Worm (Caenorhabditis elegans) whole organism, L4 larva: ENCODE data around the gene R07E3.7.
A peak's percentile ranks its signal among the peaks of the same experiment; 100 is the strongest.

Experiments used
- F10B5.3 ChIP-seq: sonication (generic microtip); optimal IDR thresholded peaks from 2 replicates; lab custom pipeline; 2016; ENCODE audit warnings: mild to moderate bottlenecking, missing genetic modification characterization, missing compliant biosample characterization
- F37D6.2 ChIP-seq: sonication (generic microtip); optimal IDR thresholded peaks from 2 replicates; lab custom pipeline; 2016; ENCODE audit warnings: mild to moderate bottlenecking, missing genetic modification characterization, missing compliant biosample characterization
- F44E2.7 ChIP-seq: fragments of 200-800 bp; sonication (Bioruptor generic); IDR thresholded peaks from 2 replicates; pipeline ENCODE4 v2.1.2; 2022; ENCODE audit warnings: missing genetic modification characterization, missing compliant biosample characterization
- T20F7.1 ChIP-seq: fragments of 200-800 bp; sonication (Bioruptor generic); optimal IDR thresholded peaks from 2 replicates; lab custom pipeline; 2018; ENCODE audit warnings: mild to moderate bottlenecking, missing genetic modification characterization, missing compliant biosample characterization
- Y75B8A.6 ChIP-seq: fragments of 200-800 bp; sonication (Bioruptor generic); IDR thresholded peaks from 2 replicates; pipeline ENCODE4 v1.3.6; 2022; ENCODE audit warnings: missing genetic modification reagents, missing genetic modification characterization, missing compliant biosample characterization
- aha-1 ChIP-seq: fragments of 150-350 bp; peaks from one replicate; lab custom pipeline; 2014; ENCODE audit warnings: missing biosample characterization, missing genetic modification characterization
- arid-1 ChIP-seq: fragments of 200-800 bp; sonication (Bioruptor generic); conservative IDR thresholded peaks from 2 replicates; pipeline ENCODE4 v1.3.6; 2022; ENCODE audit warnings: missing genetic modification reagents, missing genetic modification characterization, missing compliant biosample characterization
- ceh-20 ChIP-seq: fragments of 200-800 bp; sonication (Bioruptor generic); IDR thresholded peaks from 2 replicates; pipeline ENCODE4 v1.3.6; 2022; ENCODE audit warnings: missing genetic modification reagents, missing genetic modification characterization, missing compliant biosample characterization
- ceh-32 ChIP-seq: sonication (generic microtip); optimal IDR thresholded peaks from 2 replicates; lab custom pipeline; 2016; ENCODE audit warnings: mild to moderate bottlenecking, missing genetic modification characterization, missing compliant biosample characterization; ENCODE audit not compliant: poor library complexity
- cey-2 ChIP-seq: sonication (generic microtip); optimal IDR thresholded peaks from 3 replicates; lab custom pipeline; 2017; ENCODE audit warnings: missing genetic modification characterization, mild to moderate bottlenecking, missing compliant biosample characterization, antibody characterized with exemption, borderline replicate concordance; ENCODE audit not compliant: insufficient read depth
- daf-12 ChIP-seq: fragments of 150-350 bp; optimal IDR thresholded peaks from 2 replicates; lab custom pipeline; 2014; ENCODE audit warnings: missing biosample characterization, missing genetic modification reagents, missing genetic modification characterization
- daf-16 ChIP-seq, 3 experiments: sonication (generic microtip); optimal IDR thresholded peaks; 2 replicates each; lab custom pipeline; 2016 to 2017; ENCODE audit warnings: missing genetic modification characterization in 3 of 3, missing genetic modification reagents in 3 of 3, mild to moderate bottlenecking in 2 of 3, missing compliant biosample characterization in 2 of 3, missing biosample characterization in 1 of 3, moderate library complexity in 1 of 3
- daf-19 ChIP-seq: fragments of 200-800 bp; sonication (Bioruptor generic); conservative IDR thresholded peaks from 2 replicates; pipeline ENCODE4 v1.3.6; 2022; ENCODE audit warnings: missing genetic modification characterization, missing compliant biosample characterization
- dmd-6 ChIP-seq: fragments of 200-800 bp; sonication (Bioruptor generic); IDR thresholded peaks from 2 replicates; pipeline ENCODE4 v1.3.6; 2022; ENCODE audit warnings: missing genetic modification reagents, missing genetic modification characterization, missing compliant biosample characterization
- dve-1 ChIP-seq: sonication (generic microtip); optimal IDR thresholded peaks from 2 replicates; lab custom pipeline; 2017; ENCODE audit warnings: antibody characterized with exemption, mild to moderate bottlenecking, missing genetic modification characterization, missing compliant biosample characterization; ENCODE audit not compliant: insufficient read depth
- egl-43 ChIP-seq: fragments of 200-800 bp; sonication (Bioruptor generic); IDR thresholded peaks from 2 replicates; pipeline ENCODE4 v1.3.6; 2022; ENCODE audit warnings: missing genetic modification reagents, missing genetic modification characterization, missing compliant biosample characterization
- fos-1 ChIP-seq: fragments of 150-350 bp; optimal IDR thresholded peaks from 2 replicates; lab custom pipeline; 2014; ENCODE audit warnings: missing biosample characterization, missing genetic modification characterization
- gei-8 ChIP-seq: fragments of 200-800 bp; sonication (Bioruptor generic); optimal IDR thresholded peaks from 2 replicates; lab custom pipeline; 2018; ENCODE audit warnings: mild to moderate bottlenecking, missing genetic modification characterization, missing compliant biosample characterization
- hlh-30 ChIP-seq: sonication (generic microtip); optimal IDR thresholded peaks from 2 replicates; lab custom pipeline; 2017; ENCODE audit warnings: antibody characterized with exemption, mild to moderate bottlenecking, missing genetic modification characterization, missing compliant biosample characterization; ENCODE audit not compliant: insufficient read depth
- lin-39 ChIP-seq: fragments of 150-350 bp; optimal IDR thresholded peaks from 2 replicates; lab custom pipeline; 2014; ENCODE audit warnings: missing biosample characterization, missing genetic modification reagents, missing genetic modification characterization
- mdt-29 ChIP-seq: fragments of 200-800 bp; sonication (Bioruptor generic); IDR thresholded peaks from 2 replicates; pipeline ENCODE4 v1.3.6; 2022; ENCODE audit warnings: missing genetic modification reagents, missing genetic modification characterization, missing compliant biosample characterization
- mep-1 ChIP-seq: fragments of 150-350 bp; sonication (generic microtip); optimal IDR thresholded peaks from 3 replicates; lab custom pipeline; 2014; ENCODE audit warnings: missing biosample characterization, missing genetic modification characterization
- nhr-102 ChIP-seq: sonication (generic microtip); optimal IDR thresholded peaks from 2 replicates; lab custom pipeline; 2016; ENCODE audit warnings: mild to moderate bottlenecking, missing genetic modification characterization, moderate library complexity, missing compliant biosample characterization
- nhr-237 ChIP-seq: sonication (generic microtip); optimal IDR thresholded peaks from 2 replicates; lab custom pipeline; 2017; ENCODE audit warnings: missing biosample characterization, missing genetic modification characterization
- nhr-25 ChIP-seq: sonication (generic microtip); optimal IDR thresholded peaks from 2 replicates; lab custom pipeline; 2017; ENCODE audit warnings: missing genetic modification characterization, mild to moderate bottlenecking, missing compliant biosample characterization, antibody characterized with exemption, moderate library complexity, borderline replicate concordance; ENCODE audit not compliant: insufficient read depth
- nhr-28 ChIP-seq: fragments of 150-350 bp; optimal IDR thresholded peaks from 2 replicates; lab custom pipeline; 2014; ENCODE audit warnings: missing biosample characterization, missing genetic modification characterization
- nhr-42 ChIP-seq: fragments of 200-800 bp; sonication (Bioruptor generic); IDR thresholded peaks from 2 replicates; pipeline ENCODE4 v1.3.6; 2022; ENCODE audit warnings: missing genetic modification characterization, missing compliant biosample characterization
- nhr-48 ChIP-seq: sonication (generic microtip); optimal IDR thresholded peaks from 2 replicates; lab custom pipeline; 2016; ENCODE audit warnings: mild to moderate bottlenecking, missing genetic modification characterization, missing compliant biosample characterization
- nhr-76 ChIP-seq: fragments of 150-350 bp; optimal IDR thresholded peaks from 2 replicates; lab custom pipeline; 2014; ENCODE audit warnings: missing biosample characterization, missing genetic modification characterization
- php-3 ChIP-seq: fragments of 200-800 bp; sonication (Bioruptor generic); IDR thresholded peaks from 2 replicates; pipeline ENCODE4 v1.3.6; 2022; ENCODE audit warnings: missing genetic modification reagents, missing genetic modification characterization, missing compliant biosample characterization
- pqm-1 ChIP-seq: sonication (generic microtip); optimal IDR thresholded peaks from 2 replicates; lab custom pipeline; 2017; ENCODE audit warnings: missing biosample characterization, missing genetic modification characterization
- snpc-4 ChIP-seq: fragments of 150-350 bp; optimal IDR thresholded peaks from 2 replicates; lab custom pipeline; 2014; ENCODE audit warnings: missing biosample characterization, missing genetic modification characterization
- spr-1 ChIP-seq: sonication (generic microtip); optimal IDR thresholded peaks from 2 replicates; lab custom pipeline; 2016; ENCODE audit warnings: mild to moderate bottlenecking, missing genetic modification characterization, missing compliant biosample characterization
- tag-97 ChIP-seq: fragments of 200-800 bp; sonication (Bioruptor generic); IDR thresholded peaks from 2 replicates; pipeline ENCODE4 v1.3.6; 2022; ENCODE audit warnings: missing genetic modification characterization, missing compliant biosample characterization
- tra-1 ChIP-seq: fragments of 200-800 bp; sonication (Bioruptor generic); IDR thresholded peaks from 2 replicates; pipeline ENCODE4 v1.3.6; 2022; ENCODE audit warnings: missing genetic modification reagents, missing genetic modification characterization, missing compliant biosample characterization
- unc-62 ChIP-seq, 3 experiments: fragments of 150-350 bp in 1 of 3; sonication (generic microtip); optimal IDR thresholded peaks in 2 of 3; peaks in 1 of 3; 1 replicate in 1 of 3; 2 replicates in 2 of 3; lab custom pipeline; 2014 to 2017; ENCODE audit warnings: missing biosample characterization in 3 of 3, missing genetic modification characterization in 3 of 3, missing genetic modification reagents in 3 of 3, missing genotype in 1 of 3
- vab-7 ChIP-seq: fragments of 200-800 bp; sonication (Bioruptor generic); IDR thresholded peaks from 2 replicates; pipeline ENCODE4 v1.3.6; 2022; ENCODE audit warnings: missing genetic modification reagents, missing genetic modification characterization, missing compliant biosample characterization
- zfp-2 ChIP-seq: sonication (generic microtip); optimal IDR thresholded peaks from 2 replicates; lab custom pipeline; 2016; ENCODE audit warnings: mild to moderate bottlenecking, missing genetic modification characterization, missing compliant biosample characterization
- zfp-3 ChIP-seq: fragments of 200-800 bp; sonication (Bioruptor generic); conservative IDR thresholded peaks from 2 replicates; pipeline ENCODE4 v1.3.6; 2022; ENCODE audit warnings: missing genetic modification reagents, missing genetic modification characterization, missing compliant biosample characterization
- ztf-7 ChIP-seq: fragments of 150-350 bp; optimal IDR thresholded peaks from 2 replicates; lab custom pipeline; 2014; ENCODE audit warnings: missing biosample characterization, missing genetic modification characterization

The R07E3.7 gene

DNA sequence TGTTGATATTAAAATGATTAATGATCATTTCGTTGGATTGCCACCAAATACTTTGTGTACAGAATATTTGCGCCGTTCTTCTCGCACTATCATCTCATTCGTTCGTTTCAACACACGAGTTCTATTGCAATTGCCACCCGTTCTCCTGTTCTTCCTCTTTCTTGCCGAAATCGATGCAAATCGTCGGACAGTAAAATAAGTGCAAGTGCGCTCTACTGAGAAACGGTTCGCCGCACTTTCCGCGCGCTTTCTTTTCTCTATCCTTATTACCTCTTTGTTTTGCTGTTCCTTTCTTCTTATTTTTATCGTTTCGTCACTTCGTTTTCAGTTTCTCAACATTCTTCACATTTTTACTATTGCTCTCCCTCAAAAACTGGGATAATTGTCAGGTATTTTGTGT is 35.6 kb upstream of the R07E3.7 start (continued):
- TF ChIP-seq aha-1 (tag; lab: Kevin White, UChicago) (peak; percentile 17), mdt-29 (GFP tag; lab: Robert Waterston, UW) (no peak), arid-1 (GFP tag; lab: Robert Waterston, UW) (no peak), php-3 (GFP tag; lab: Robert Waterston, UW) (no peak), ceh-20 (no peak), egl-43 (GFP tag; lab: Robert Waterston, UW) (no peak), ceh-32 (tag; lab: Kevin White, UChicago) (no peak)

ce11 chrX:10386408-10386807 is 30.9 kb upstream of the R07E3.7 start, which contains the start of gene dyf-6:
Gene dyf-6, minus strand, starts transcription at chrX:10386508.
- TF ChIP-seq aha-1 (tag; lab: Kevin White, UChicago) = peak; percentile 86
- no peak for TF ChIP-seq nhr-25 (tag; lab: Kevin White, UChicago)

DNA sequence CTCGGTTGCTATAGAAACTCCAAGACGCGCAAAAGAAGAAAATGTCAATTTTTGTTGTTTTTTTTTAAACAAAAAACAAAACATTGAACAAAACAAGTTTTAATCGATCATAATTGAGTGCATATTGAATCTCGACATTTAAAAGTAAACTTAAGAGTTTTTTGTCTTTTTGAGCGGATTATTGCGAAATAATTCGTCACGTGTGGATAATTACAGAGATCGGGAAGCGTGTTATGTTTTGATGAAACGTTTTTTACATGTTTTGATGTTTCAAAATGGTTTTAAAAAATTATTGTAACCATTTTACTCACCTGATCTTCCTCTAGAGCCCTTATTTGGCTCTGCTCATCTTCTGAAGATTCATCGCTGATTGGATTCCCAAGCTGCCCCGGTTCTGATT is 30.5 kb upstream of the R07E3.7 start:
- no peak for TF ChIP-seq mep-1 (tag; lab: Kevin White, UChicago)
- TF ChIP-seq F44E2.7 (GFP tag; lab: Robert Waterston, UW) = no peak
- no peak for TF ChIP-seq snpc-4 (tag; lab: Kevin White, UChicago)
- TF ChIP-seq php-3 (GFP tag; lab: Robert Waterston, UW) = no peak
- TF ChIP-seq nhr-42 (GFP tag; lab: Robert Waterston, UW) = no peak
- TF ChIP-seq ztf-7 (tag; lab: Kevin White, UChicago) = no peak
- no peak for TF ChIP-seq cey-2 (tag; lab: Kevin White, UChicago)

ce11 chrX:10379678-10380077 is 24.1 kb upstream of the R07E3.7 start, which contains the start of gene rme-4:
Gene rme-4, minus strand, starts transcription at chrX:10379845.
- no peak for TF ChIP-seq daf-16 (GFP tag; optimal IDR thresholded peaks at IDR 0.05; lab: Kevin White, UChicago)
- TF ChIP-seq daf-16 (tag; optimal IDR thresholded peaks at IDR 0.05; lab: Kevin White, UChicago) = peak; percentile 65
- no peak for TF ChIP-seq nhr-237 (tag; lab: Kevin White, UChicago)
- TF ChIP-seq nhr-28 (tag; lab: Kevin White, UChicago) = peak; percentile 58
- TF ChIP-seq dmd-6 = peak; percentile 62; the same call in 1 of the 2 replicates
- peak in 1 of 2 experiments; percentile 22 for TF ChIP-seq unc-62 (GFP tag; optimal IDR thresholded peaks at IDR 0.05 in 1 of 2; lab: Kevin White, UChicago)
- no peak for TF ChIP-seq unc-62 (tag; optimal IDR thresholded peaks at IDR 0.05; lab: Kevin White, UChicago)
- TF ChIP-seq tag-97 (GFP tag; lab: Robert Waterston, UW) = no peak
- peak; percentile 9 for TF ChIP-seq T20F7.1 (GFP tag; lab: Kevin White, UChicago)
- peak; percentile 54; the same call in 1 of the 2 replicates for TF ChIP-seq ceh-20
- TF ChIP-seq pqm-1 (tag; lab: Kevin White, UChicago) = peak; percentile 55
- TF ChIP-seq dve-1 (tag; lab: Kevin White, UChicago) = peak; percentile 37
- no peak for TF ChIP-seq daf-19 (GFP tag; lab: Robert Waterston, UW)

DNA sequence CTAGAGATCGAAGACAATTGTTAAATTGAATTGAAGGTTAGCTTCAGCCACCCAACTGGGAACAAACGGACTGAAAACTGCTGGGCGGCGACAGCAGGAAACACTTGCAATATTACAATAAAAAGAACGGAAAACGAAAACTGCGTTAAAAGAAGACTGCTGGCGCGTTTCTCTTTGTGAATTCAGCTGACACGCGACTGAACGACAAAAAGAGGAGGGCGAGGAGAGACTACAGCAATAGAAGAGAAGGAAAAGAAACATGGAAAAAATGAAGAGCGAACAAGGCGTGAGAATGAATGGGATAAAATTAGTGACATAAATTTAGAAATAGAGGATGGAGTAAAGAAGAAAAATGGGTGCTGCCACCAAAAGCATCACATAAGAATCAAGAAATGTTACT is 22.1 kb upstream of the R07E3.7 start:
- TF ChIP-seq nhr-237 (tag; lab: Kevin White, UChicago) (no peak), hlh-30 (tag; lab: Kevin White, UChicago) (peak; percentile 98), tra-1 (GFP tag; lab: Robert Waterston, UW) (0 out of 2 replicates have a peak, but pooled peaks have one; percentile 47), tag-97 (GFP tag; lab: Robert Waterston, UW) (no peak), spr-1 (tag; lab: Kevin White, UChicago) (no peak), zfp-2 (tag; lab: Kevin White, UChicago) (no peak), gei-8 (GFP tag; lab: Kevin White, UChicago) (peak; percentile 6), cey-2 (tag; lab: Kevin White, UChicago) (no peak), Y75B8A.6 (no peak), php-3 (GFP tag; lab: Robert Waterston, UW) (0 out of 2 replicates have a peak, but pooled peaks have one; percentile 42), dve-1 (tag; lab: Kevin White, UChicago) (peak; percentile 96), lin-39 (tag; lab: Kevin White, UChicago) (no peak), vab-7 (GFP tag; lab: Robert Waterston, UW) (no peak), F10B5.3 (tag; lab: Kevin White, UChicago) (peak; percentile 13), nhr-76 (tag; lab: Kevin White, UChicago) (no peak), ceh-32 (tag; lab: Kevin White, UChicago) (peak; percentile 64), F37D6.2 (tag; lab: Kevin White, UChicago) (peak; percentile 77), fos-1 (no peak), daf-12 (tag; lab: Kevin White, UChicago) (no peak), nhr-102 (tag; lab: Kevin White, UChicago) (no peak), zfp-3 (GFP tag; lab: Robert Waterston, UW) (no peak; the same call in 1 of the 2 replicates), nhr-48 (tag; lab: Kevin White, UChicago) (peak; percentile 72)
